Worm (Caenorhabditis elegans) whole organism, L4/young adult: ENCODE measurements around the gene T06E8.8.

Experiments
- dao-5 ChIP-seq: sonication (generic microtip); optimal IDR thresholded peaks from 2 replicates; lab custom pipeline; 2016; ENCODE audit warnings: missing genotype, missing genetic modification characterization, moderate library complexity, missing compliant biosample characterization
- him-1 ChIP-seq: sonication (generic microtip); optimal IDR thresholded peaks from 2 replicates; lab custom pipeline; 2016; ENCODE audit warnings: missing genotype, missing genetic modification reagents, missing genetic modification characterization, missing compliant biosample characterization

ce11 chrV:10031384-10032171 is 12.0 kb upstream of the T06E8.8 start:
- no peak for TF ChIP-seq him-1 (tag; lab: Kevin White, UChicago)
- TF ChIP-seq dao-5 (tag; lab: Kevin White, UChicago) = no peak
